Worm (Caenorhabditis elegans) whole organism, L2 larva: ENCODE results near the gene osm-10.

Source experiments
- ZK546.5 ChIP-seq: sonication (generic microtip); optimal IDR thresholded peaks from 2 replicates; lab custom pipeline; 2017; ENCODE audit warnings: missing biosample characterization, missing genetic modification characterization
- ama-1 ChIP-seq: fragments of 150-350 bp; optimal IDR thresholded peaks from 2 replicates; lab custom pipeline; 2018; ENCODE audit warnings: inconsistent platforms
- blmp-1 ChIP-seq: sonication (generic microtip); optimal IDR thresholded peaks from 2 replicates; lab custom pipeline; 2017; ENCODE audit warnings: missing genetic modification characterization, mild to moderate bottlenecking, missing compliant biosample characterization, antibody characterized with exemption, moderate library complexity; ENCODE audit not compliant: insufficient read depth
- unc-55 ChIP-seq: fragments of 150-350 bp; sonication (generic microtip); optimal IDR thresholded peaks from 3 replicates; lab custom pipeline; 2014; ENCODE audit warnings: missing biosample characterization, missing genetic modification reagents, missing genetic modification characterization
- unc-62 ChIP-seq: fragments of 150-350 bp; optimal IDR thresholded peaks from 2 replicates; lab custom pipeline; 2014; ENCODE audit warnings: missing biosample characterization, missing genetic modification reagents, missing genetic modification characterization
- zag-1 ChIP-seq: fragments of 150-350 bp; optimal IDR thresholded peaks from 2 replicates; lab custom pipeline; 2014; ENCODE audit warnings: missing biosample characterization, missing genetic modification characterization
- ztf-11 ChIP-seq: sonication (generic microtip); optimal IDR thresholded peaks from 2 replicates; lab custom pipeline; 2017; ENCODE audit warnings: missing biosample characterization, missing genetic modification characterization

DNA sequence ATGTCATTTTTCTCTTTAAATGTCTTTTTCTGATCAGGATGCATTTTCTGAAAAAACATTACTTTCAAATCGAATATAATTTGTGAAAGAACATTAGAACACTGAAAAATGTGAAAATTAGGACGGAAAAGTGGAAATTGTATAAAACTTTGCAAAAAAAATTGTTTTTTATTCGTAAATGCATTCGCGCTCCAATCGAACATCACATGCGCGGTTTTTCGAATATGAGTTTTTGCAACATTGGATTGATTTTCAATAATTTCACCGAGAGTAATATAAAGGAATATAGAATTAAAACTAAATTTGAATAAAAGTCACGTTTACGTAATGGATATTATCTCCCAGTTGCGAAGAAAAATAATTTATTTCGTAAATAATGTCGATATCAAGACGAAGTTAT, 34.1 kb downstream of the osm-10 start, which contains the start of the genes spot-1 and B0361.11:
- TF ChIP-seq unc-55 (GFP tag; lab: Kevin White, UChicago) (peak; percentile 79), ama-1 (lab: Kevin White, UChicago) (no peak), unc-62 (GFP tag; lab: Kevin White, UChicago) (no peak), zag-1 (tag; lab: Kevin White, UChicago) (no peak), ztf-11 (tag; lab: Kevin White, UChicago) (no peak), blmp-1 (tag; lab: Kevin White, UChicago) (peak; percentile 32), ZK546.5 (tag; lab: Kevin White, UChicago) (no peak)
